Fruit fly (Drosophila melanogaster) whole organism, larva: ENCODE results near the gene eIF4E6.

Experiments
- noc ChIP-seq: fragments of 200-800 bp; sonication (Bioruptor generic); optimal IDR thresholded peaks from 3 replicates; lab custom pipeline; 2019; ENCODE audit warnings: missing biosample characterization, mild to moderate bottlenecking, missing genetic modification characterization, moderate library complexity

eIF4E6 gene

DNA sequence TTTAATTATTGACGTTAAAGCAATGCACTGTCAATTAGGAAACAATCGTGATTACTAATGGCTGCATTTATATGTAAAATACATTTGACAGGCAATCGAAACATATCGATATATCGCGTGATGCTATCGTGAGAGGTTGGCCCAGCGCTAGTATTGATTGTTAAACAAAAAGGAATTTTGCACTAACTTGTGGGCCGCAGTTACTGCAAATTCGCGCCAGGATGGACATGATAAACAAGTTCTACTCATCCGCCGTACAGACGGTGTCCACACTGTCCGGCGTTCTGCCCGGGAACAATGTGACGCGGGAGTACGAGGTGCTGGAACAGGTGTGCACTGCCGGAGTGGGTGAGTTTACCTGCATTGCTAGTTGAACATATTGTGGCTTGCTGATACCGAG, at the start of gene eIF4E6, which contains the start of gene CG1951:
Gene eIF4E6 (minus strand): TSS at position 53 of the 400 bp plus-strand sequence.
Gene CG1951 (plus strand): TSS at position 115 of the 400 bp plus-strand sequence.
- no peak for TF ChIP-seq noc

- TF ChIP-seq noc: no peak
Measured at dm6 chr3R:29076609-29077008, 49.6 kb upstream of the eIF4E6 start.

DNA sequence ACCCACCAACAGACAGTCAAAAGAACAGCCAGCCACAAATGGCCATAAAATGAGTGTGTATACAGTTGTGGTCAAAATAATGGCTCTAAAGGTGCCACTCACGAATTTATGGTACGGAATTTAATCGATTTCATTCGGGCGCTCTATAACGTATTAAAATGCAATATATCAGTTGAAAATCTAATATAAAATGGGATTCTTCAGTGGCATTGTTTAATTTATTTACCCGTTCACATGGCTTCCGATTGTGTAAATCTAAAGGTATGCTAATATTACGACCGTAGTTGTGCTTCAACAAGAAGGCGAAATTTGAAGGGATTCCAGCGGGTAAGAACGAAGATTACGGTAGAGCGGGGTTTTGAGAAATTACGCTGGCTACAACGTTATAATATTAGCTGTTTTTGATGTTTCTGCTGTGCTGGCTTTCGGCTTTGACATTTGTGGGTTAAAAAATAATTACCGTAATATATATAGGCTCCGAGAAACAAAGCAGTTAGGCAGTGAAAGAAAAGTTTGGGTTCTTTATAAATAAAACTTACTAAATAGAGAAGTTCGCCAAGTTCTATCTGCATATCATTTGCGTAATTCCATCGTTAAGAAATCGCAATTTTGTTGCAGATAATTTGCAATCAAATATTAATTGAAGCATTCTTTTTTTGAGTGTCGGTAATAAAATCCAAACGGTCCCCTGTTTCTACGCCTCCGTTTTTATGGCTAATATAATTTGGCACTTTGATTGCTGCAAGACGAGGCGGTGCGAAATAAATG, 48.8 kb upstream of the eIF4E6 start:
- peak; percentile 19 for TF ChIP-seq noc

dm6 chr3R:29074001-29074609, 47.1 kb upstream of the eIF4E6 start:
- peak; percentile 16 for TF ChIP-seq noc

dm6 chr3R:29072834-29073233, 45.9 kb upstream of the eIF4E6 start:
- no peak for TF ChIP-seq noc

dm6 chr3R:29071141-29071540, 44.2 kb upstream of the eIF4E6 start:
- TF ChIP-seq noc: no peak

dm6 chr3R:29069208-29070072, 42.5 kb upstream of the eIF4E6 start:
- TF ChIP-seq noc: no peak

- peak; percentile 29 for TF ChIP-seq noc
Measured at dm6 chr3R:29068430-29069207, 41.6 kb upstream of the eIF4E6 start.

dm6 chr3R:29067091-29067490, 40.1 kb upstream of the eIF4E6 start:
- TF ChIP-seq noc: no peak

- no peak for TF ChIP-seq noc
Measured at dm6 chr3R:29066285-29066684, 39.3 kb upstream of the eIF4E6 start.

dm6 chr3R:29064682-29065100, 37.7 kb upstream of the eIF4E6 start:
- no peak for TF ChIP-seq noc

dm6 chr3R:29063921-29064460, 37.0 kb upstream of the eIF4E6 start:
- TF ChIP-seq noc: no peak

DNA sequence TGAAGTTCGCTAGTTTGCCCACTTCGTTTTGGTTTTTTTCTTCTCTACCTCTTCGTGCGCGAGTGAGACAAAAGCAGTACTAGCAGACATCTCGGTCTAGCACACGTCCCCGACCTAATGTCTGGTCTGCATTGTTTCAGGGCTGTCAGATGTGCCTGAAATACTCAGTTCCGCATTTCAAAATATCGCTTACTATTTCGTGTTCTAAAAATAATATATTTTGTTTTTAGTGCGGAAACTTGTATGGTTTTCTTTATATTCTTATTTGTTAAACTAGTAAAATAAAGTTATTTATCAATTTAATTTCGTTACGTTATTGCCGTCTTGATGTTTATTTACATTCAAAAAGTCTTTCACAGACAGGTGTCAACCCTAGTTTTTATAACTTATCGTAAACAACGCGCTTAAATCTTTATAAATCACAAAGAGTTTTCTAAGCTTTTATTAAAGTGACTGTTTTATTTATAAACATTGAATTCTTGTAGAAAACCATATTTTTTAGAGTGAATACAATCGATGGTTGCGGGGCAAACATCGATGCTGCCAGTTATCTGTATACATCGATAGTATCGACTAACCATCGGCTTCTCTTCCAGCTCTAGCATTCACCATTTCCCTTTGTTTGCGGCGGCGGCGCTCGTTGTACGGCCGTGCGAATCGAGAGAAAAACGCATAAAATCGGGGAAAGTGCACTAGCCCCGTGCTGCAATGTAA, 36.4 kb upstream of the eIF4E6 start:
- peak; percentile 85 for TF ChIP-seq noc

DNA sequence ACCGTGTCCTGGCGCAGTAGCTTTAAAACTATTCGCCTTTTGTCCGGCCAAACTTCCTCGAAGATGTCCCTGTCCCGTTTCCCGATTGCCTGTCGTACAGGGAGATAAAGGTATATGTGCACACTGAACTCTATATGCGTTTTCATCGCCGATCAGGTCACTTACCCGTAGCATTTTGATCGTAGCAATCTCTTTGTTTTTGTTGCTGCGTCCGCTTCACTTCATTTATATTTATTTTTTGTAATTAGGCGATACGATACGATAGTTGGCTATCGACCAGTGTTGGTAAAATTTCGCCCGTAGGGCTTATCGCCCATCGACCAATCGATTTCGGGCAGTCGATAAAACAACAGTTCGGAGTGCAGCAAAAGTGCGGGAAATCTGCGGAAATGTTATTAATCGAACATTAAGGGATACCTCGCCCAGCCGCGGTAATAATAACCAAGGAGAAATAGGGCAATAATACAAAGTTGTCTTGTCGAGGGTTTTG, 35.8 kb upstream of the eIF4E6 start, which contains the start of the genes Cul5 and Bicra:
Gene Cul5 (minus strand): TSS at position 259 of the 490 bp plus-strand sequence.
Gene Bicra (plus strand): TSS at position 324 of the 490 bp plus-strand sequence.
- TF ChIP-seq noc: no peak

DNA sequence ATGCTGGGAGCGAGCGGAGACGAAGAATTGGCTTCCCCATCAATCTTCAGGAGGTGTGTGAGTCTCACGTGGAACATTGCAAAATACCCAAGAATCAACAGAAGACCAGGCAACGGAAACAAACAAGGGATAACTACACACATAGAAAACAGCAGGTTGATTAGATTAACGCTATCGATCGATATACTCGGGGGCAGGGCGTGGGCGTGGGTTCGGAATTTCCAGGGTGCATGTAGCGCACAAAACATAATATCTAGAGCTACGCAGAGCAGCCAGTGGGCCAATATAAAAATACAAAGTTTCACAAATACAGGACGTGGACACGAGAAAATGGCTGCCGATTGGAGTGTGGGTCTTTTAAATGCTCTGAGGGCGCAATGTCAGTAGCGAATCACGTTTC, 32.4 kb upstream of the eIF4E6 start:
- TF ChIP-seq noc: no peak
